Worm (Caenorhabditis elegans): ENCODE results near the gene C34D4.3.

- TF ChIP-seq aly-2 (tag; optimal IDR thresholded peaks at IDR 0.05) (no peak), hlh-17 (GFP tag; optimal IDR thresholded peaks at IDR 0.05; ENCODE audit: borderline replicate concordance) (no peak), ztf-11 (tag; optimal IDR thresholded peaks at IDR 0.05) (no peak), fos-1 (tag; optimal IDR thresholded peaks at IDR 0.05) (no peak), efl-1 (optimal IDR thresholded peaks at IDR 0.05) (peak; percentile 7 to 50), efl-1 (GFP tag; optimal IDR thresholded peaks at IDR 0.05 in 1 of 2) (peak; percentile 64 to 92), nhr-28 (tag; optimal IDR thresholded peaks at IDR 0.05) (no peak), zip-4 (GFP tag; optimal IDR thresholded peaks at IDR 0.05) (no peak), lin-13 (GFP tag; optimal IDR thresholded peaks at IDR 0.05) (no peak), dpl-1 (GFP tag; optimal IDR thresholded peaks at IDR 0.05) (peak; percentile 26 to 70 (median 27))
These were observed 14.7 kb downstream of the C34D4.3 start, which contains the start of gene skr-16 for ce11 chrIV:7167983-7168760.
